Fruit fly (Drosophila melanogaster) whole organism, embryonic: ENCODE results near the gene Dic4.
A peak's percentile ranks its signal among the peaks of the same experiment; 100 is the strongest.

Source experiments
- Bgb ChIP-seq: fragments of 200-800 bp; sonication (Bioruptor generic); IDR thresholded peaks from 2 replicates; pipeline ENCODE4 v1.3.6; 2022; ENCODE audit warnings: missing biosample characterization, missing genetic modification characterization; ENCODE audit not compliant: partially characterized antibody
- C15 ChIP-seq: fragments of 200-800 bp; sonication (Bioruptor generic); IDR thresholded peaks from 3 replicates; pipeline ENCODE4 v1.3.6; 2022; ENCODE audit warnings: missing biosample characterization, missing genetic modification characterization
- CG10267 ChIP-seq: fragments of 200-800 bp; sonication (Bioruptor generic); optimal IDR thresholded peaks from 2 replicates; lab custom pipeline; 2018; ENCODE audit warnings: missing biosample characterization, mild to moderate bottlenecking, missing genetic modification characterization, moderate library complexity
- CG10654 ChIP-seq: fragments of 200-800 bp; sonication (Bioruptor generic); optimal IDR thresholded peaks from 2 replicates; lab custom pipeline; 2016; ENCODE audit warnings: missing biosample characterization, missing genetic modification characterization
- CG11085 ChIP-seq: fragments of 200-800 bp; sonication (Bioruptor generic); IDR thresholded peaks from 2 replicates; pipeline ENCODE4 v1.3.6; 2022; ENCODE audit warnings: missing biosample characterization, missing genetic modification characterization
- CG12744 ChIP-seq: fragments of 200-800 bp; sonication (Bioruptor generic); optimal IDR thresholded peaks from 2 replicates; lab custom pipeline; 2016; ENCODE audit warnings: missing biosample characterization, missing genetic modification characterization
- CG13894 ChIP-seq: fragments of 200-800 bp; sonication (Bioruptor generic); optimal IDR thresholded peaks from 3 replicates; lab custom pipeline; 2018; ENCODE audit warnings: missing biosample characterization, mild to moderate bottlenecking, missing genetic modification characterization, moderate library complexity
- CG14710 ChIP-seq: fragments of 200-800 bp; sonication (Bioruptor generic); optimal IDR thresholded peaks from 3 replicates; lab custom pipeline; 2019; ENCODE audit warnings: missing biosample characterization, mild to moderate bottlenecking, missing genetic modification characterization, moderate library complexity
- CG15011 ChIP-seq: fragments of 200-800 bp; sonication (Bioruptor generic); optimal IDR thresholded peaks from 3 replicates; lab custom pipeline; 2018; ENCODE audit warnings: missing biosample characterization, mild to moderate bottlenecking, missing genetic modification characterization
- CG17361 ChIP-seq: fragments of 200-800 bp; sonication (Bioruptor generic); IDR thresholded peaks from 3 replicates; pipeline ENCODE4 v1.3.6; 2022; ENCODE audit warnings: missing biosample characterization, missing genetic modification characterization
- CG2120 ChIP-seq: fragments of 200-800 bp; sonication (Bioruptor generic); optimal IDR thresholded peaks from 3 replicates; lab custom pipeline; 2016; ENCODE audit warnings: missing biosample characterization, missing genetic modification characterization
- CG2875 ChIP-seq: fragments of 200-800 bp; sonication (Bioruptor generic); optimal IDR thresholded peaks from 2 replicates; lab custom pipeline; 2017; ENCODE audit warnings: missing biosample characterization, mild to moderate bottlenecking, missing genetic modification characterization, missing genetic modification reagents
- CG4404 ChIP-seq: fragments of 200-800 bp; sonication (Bioruptor generic); IDR thresholded peaks from 2 replicates; pipeline ENCODE4 v1.3.6; 2022; ENCODE audit warnings: missing biosample characterization, missing genetic modification characterization
- CG6272 ChIP-seq: fragments of 200-800 bp; sonication (Bioruptor generic); IDR thresholded peaks from 2 replicates; pipeline ENCODE4 v1.3.6; 2022; ENCODE audit warnings: missing biosample characterization, missing genetic modification characterization
- CG6654 ChIP-seq: fragments of 200-800 bp; sonication (Bioruptor generic); optimal IDR thresholded peaks from 2 replicates; lab custom pipeline; 2017; ENCODE audit warnings: missing biosample characterization, mild to moderate bottlenecking, missing genetic modification characterization
- CG7987 ChIP-seq: fragments of 200-800 bp; sonication (Bioruptor generic); optimal IDR thresholded peaks from 2 replicates; lab custom pipeline; 2018; ENCODE audit warnings: missing biosample characterization, mild to moderate bottlenecking, missing genetic modification characterization, moderate library complexity
- CG8388 ChIP-seq: fragments of 200-800 bp; sonication (Bioruptor generic); optimal IDR thresholded peaks from 2 replicates; lab custom pipeline; 2019; ENCODE audit warnings: missing biosample characterization, mild to moderate bottlenecking, missing genetic modification characterization, moderate library complexity
- CG9215 ChIP-seq: fragments of 200-800 bp; sonication (Bioruptor generic); IDR thresholded peaks from 2 replicates; pipeline ENCODE4 v1.3.6; 2022; ENCODE audit warnings: missing biosample characterization, missing genetic modification characterization
- CG9727 ChIP-seq: fragments of 200-800 bp; sonication (Bioruptor generic); optimal IDR thresholded peaks from 3 replicates; lab custom pipeline; 2017; ENCODE audit warnings: missing biosample characterization, mild to moderate bottlenecking, missing genetic modification characterization
- CG9817 ChIP-seq: fragments of 200-800 bp; sonication (Bioruptor generic); optimal IDR thresholded peaks from 2 replicates; lab custom pipeline; 2018; ENCODE audit warnings: missing biosample characterization, mild to moderate bottlenecking, missing genetic modification characterization, moderate library complexity
- Jarid2 ChIP-seq: fragments of 200-800 bp; sonication (Bioruptor generic); optimal IDR thresholded peaks from 3 replicates; lab custom pipeline; 2017; ENCODE audit warnings: mild to moderate bottlenecking, missing biosample characterization, missing genetic modification reagents, missing genetic modification characterization
- MESR4 ChIP-seq: fragments of 200-800 bp; sonication (Bioruptor generic); optimal IDR thresholded peaks from 2 replicates; lab custom pipeline; 2018; ENCODE audit warnings: missing biosample characterization, mild to moderate bottlenecking, missing genetic modification characterization, moderate library complexity
- Nf-YC ChIP-seq: fragments of 200-800 bp; optimal IDR thresholded peaks from 3 replicates; lab custom pipeline; 2019; ENCODE audit warnings: missing biosample characterization, mild to moderate bottlenecking, missing genetic modification characterization, moderate library complexity
- NfI ChIP-seq: fragments of 200-800 bp; sonication (Bioruptor generic); optimal IDR thresholded peaks from 3 replicates; lab custom pipeline; 2018; ENCODE audit warnings: missing biosample characterization, mild to moderate bottlenecking, missing genetic modification characterization, moderate library complexity
- cad ChIP-seq: fragments of >200 bp; optimal IDR thresholded peaks from 2 replicates; lab custom pipeline; 2017; ENCODE audit warnings: missing biosample characterization, missing genetic modification characterization
- cg ChIP-seq: fragments of 200-800 bp; sonication (Bioruptor generic); optimal IDR thresholded peaks from 3 replicates; lab custom pipeline; 2019; ENCODE audit warnings: missing biosample characterization, mild to moderate bottlenecking, missing genetic modification characterization, moderate library complexity
- ci ChIP-seq: fragments of 200-800 bp; sonication (Bioruptor generic); IDR thresholded peaks from 3 replicates; pipeline ENCODE4 v1.3.6; 2022; ENCODE audit warnings: missing biosample characterization, missing genetic modification characterization
- croc ChIP-seq: fragments of 200-800 bp; sonication (Bioruptor generic); conservative IDR thresholded peaks from 3 replicates; pipeline ENCODE4 v1.3.6; 2022; ENCODE audit warnings: missing biosample characterization, missing genetic modification characterization
- cwo ChIP-seq: fragments of 200-800 bp; sonication (Bioruptor generic); optimal IDR thresholded peaks from 3 replicates; lab custom pipeline; 2017; ENCODE audit warnings: missing biosample characterization, missing genetic modification characterization, mild to moderate bottlenecking, moderate library complexity, missing genetic modification reagents
- danr ChIP-seq: fragments of 200-800 bp; sonication (Bioruptor generic); IDR thresholded peaks from 2 replicates; pipeline ENCODE4 v1.3.6; 2022; ENCODE audit warnings: missing biosample characterization, missing genetic modification characterization
- ewg ChIP-seq: fragments of 200-800 bp; sonication (Bioruptor generic); optimal IDR thresholded peaks from 3 replicates; lab custom pipeline; 2017; ENCODE audit warnings: mild to moderate bottlenecking, missing biosample characterization, missing genetic modification reagents, missing genetic modification characterization
- eyg ChIP-seq: fragments of 200-800 bp; sonication (Bioruptor generic); optimal IDR thresholded peaks from 3 replicates; lab custom pipeline; 2016; ENCODE audit warnings: missing biosample characterization, missing genetic modification characterization
- fd96Cb ChIP-seq: fragments of 200-800 bp; sonication (Bioruptor generic); optimal IDR thresholded peaks from 2 replicates; lab custom pipeline; 2018; ENCODE audit warnings: missing biosample characterization, mild to moderate bottlenecking, missing genetic modification characterization, moderate library complexity
- ftz-f1 ChIP-seq: fragments of 200-800 bp; sonication (Bioruptor generic); optimal IDR thresholded peaks from 2 replicates; lab custom pipeline; 2016; ENCODE audit warnings: missing biosample characterization, missing genetic modification characterization
- gro ChIP-seq: fragments of 200-800 bp; sonication (Bioruptor generic); optimal IDR thresholded peaks from 2 replicates; lab custom pipeline; 2016; ENCODE audit warnings: missing biosample characterization, missing genetic modification characterization
- ham ChIP-seq: fragments of 200-800 bp; sonication (Bioruptor generic); IDR thresholded peaks from 2 replicates; pipeline ENCODE4 v1.3.6; 2022; ENCODE audit warnings: missing biosample characterization, missing genetic modification characterization
- jigr1 ChIP-seq: fragments of 200-800 bp; sonication (Bioruptor generic); IDR thresholded peaks from 3 replicates; pipeline ENCODE4 v1.3.6; 2022; ENCODE audit warnings: missing biosample characterization, missing genetic modification characterization
- jing ChIP-seq: fragments of 200-800 bp; sonication (Bioruptor generic); optimal IDR thresholded peaks from 2 replicates; lab custom pipeline; 2018; ENCODE audit warnings: missing biosample characterization, mild to moderate bottlenecking, missing genetic modification characterization
- kay ChIP-seq: fragments of 200-800 bp; sonication (Bioruptor generic); optimal IDR thresholded peaks from 2 replicates; lab custom pipeline; 2016; ENCODE audit warnings: missing biosample characterization, missing genetic modification characterization
- org-1 ChIP-seq: fragments of 200-800 bp; sonication (Bioruptor generic); optimal IDR thresholded peaks from 2 replicates; lab custom pipeline; 2017; ENCODE audit warnings: missing biosample characterization, missing genetic modification characterization
- p53 ChIP-seq: fragments of 200-800 bp; sonication (Bioruptor generic); optimal IDR thresholded peaks from 2 replicates; lab custom pipeline; 2016; ENCODE audit warnings: missing biosample characterization, missing genetic modification characterization
- pb ChIP-seq: fragments of 200-800 bp; sonication (Bioruptor generic); optimal IDR thresholded peaks from 3 replicates; lab custom pipeline; 2016; ENCODE audit warnings: missing biosample characterization, missing genetic modification characterization
- peb ChIP-seq: fragments of 200-800 bp; sonication (Bioruptor generic); IDR thresholded peaks from 2 replicates; pipeline ENCODE4 v1.3.6; 2022; ENCODE audit warnings: missing biosample characterization, missing genetic modification characterization
- phol ChIP-seq: fragments of 200-800 bp; sonication (Bioruptor generic); optimal IDR thresholded peaks from 3 replicates; lab custom pipeline; 2018; ENCODE audit warnings: missing biosample characterization, mild to moderate bottlenecking, missing genetic modification characterization, moderate library complexity
- pnt ChIP-seq: fragments of 200-800 bp; sonication (Bioruptor generic); optimal IDR thresholded peaks from 3 replicates; lab custom pipeline; 2016; ENCODE audit warnings: missing biosample characterization, missing genetic modification characterization
- slbo ChIP-seq: fragments of 200-800 bp; sonication (Bioruptor generic); IDR thresholded peaks from 2 replicates; pipeline ENCODE4 v1.3.6; 2022; ENCODE audit warnings: missing biosample characterization, missing genetic modification characterization
- sob ChIP-seq: fragments of 200-800 bp; sonication (Bioruptor generic); IDR thresholded peaks from 2 replicates; pipeline ENCODE4 v1.3.6; 2022; ENCODE audit warnings: missing biosample characterization, missing genetic modification characterization
- toy ChIP-seq: fragments of 200-800 bp; sonication (Bioruptor generic); IDR thresholded peaks from 2 replicates; pipeline ENCODE4 v1.3.6; 2022; ENCODE audit warnings: missing biosample characterization, missing genetic modification characterization
- zen2 ChIP-seq: fragments of 200-800 bp; sonication (Bioruptor generic); IDR thresholded peaks from 3 replicates; pipeline ENCODE4 v1.3.6; 2022; ENCODE audit warnings: missing biosample characterization, missing genetic modification characterization; ENCODE audit not compliant: partially characterized antibody
- zf30C ChIP-seq: fragments of 200-800 bp; sonication (Bioruptor generic); optimal IDR thresholded peaks from 3 replicates; lab custom pipeline; 2018; ENCODE audit warnings: missing biosample characterization, mild to moderate bottlenecking, missing genetic modification characterization

Dic4 gene

DNA sequence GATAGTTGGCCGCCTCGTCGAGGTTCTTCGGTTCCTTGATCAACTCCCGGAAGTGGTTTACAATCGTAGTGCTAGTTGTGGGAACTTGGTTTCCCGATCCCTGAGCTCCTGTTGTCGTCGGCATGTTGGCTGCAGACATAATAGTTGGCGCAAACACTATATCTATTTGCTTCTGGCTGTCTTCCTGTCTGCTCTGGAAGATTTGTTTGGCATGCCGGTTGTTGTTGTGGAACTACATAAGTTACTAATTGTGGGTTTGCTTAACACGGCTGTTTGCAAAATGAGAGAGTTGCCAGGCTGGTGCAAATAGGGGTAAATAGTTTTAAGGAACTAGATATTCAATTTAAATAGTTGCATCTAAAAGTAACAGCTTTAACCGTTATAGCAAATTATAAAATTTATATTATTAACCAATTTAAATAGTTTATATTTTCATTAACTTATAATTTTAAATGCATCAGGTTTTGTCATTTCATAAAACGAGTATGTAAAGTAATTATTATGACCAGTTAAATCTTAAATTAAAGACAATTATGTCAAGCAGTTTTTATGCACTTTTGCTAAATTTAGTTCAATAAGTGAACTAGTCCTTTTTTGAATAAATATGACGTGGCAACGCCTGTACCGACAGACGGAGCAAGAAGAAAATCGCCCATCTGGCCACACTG is 16.5 kb downstream of the Dic4 start, which contains the start of the genes Sgf11 and CG32202 (continued):
- TF ChIP-seq CG9215 (GFP tag; lab: Robert Waterston, UW) (peak; percentile 43; the same call in 1 of the 2 replicates), gro (GFP tag; lab: Kevin White, UChicago) (no peak), zf30C (GFP tag; lab: Kevin White, UChicago) (no peak), kay (GFP tag; lab: Kevin White, UChicago) (peak; percentile 49), CG2120 (peak; percentile 63), peb (no peak), CG10654 (GFP tag; lab: Kevin White, UChicago) (peak; percentile 23), fd96Cb (peak; percentile 46), croc (GFP tag; lab: Robert Waterston, UW) (no peak; the same call in 2 of the 3 replicates), ftz-f1 (GFP tag; lab: Kevin White, UChicago) (no peak), CG8388 (GFP tag; lab: Kevin White, UChicago) (peak; percentile 71), CG9817 (tag; lab: Kevin White, UChicago) (peak; percentile 47), p53 (GFP tag; lab: Kevin White, UChicago) (no peak), CG6654 (no peak), danr (GFP tag; lab: Robert Waterston, UW) (no peak), eyg (no peak), cwo (GFP tag; lab: Kevin White, UChicago) (peak; percentile 32), Bgb (GFP tag; lab: Robert Waterston, UW) (no peak), jing (GFP tag; lab: Kevin White, UChicago) (no peak), zen2 (no peak), CG9727 (GFP tag; lab: Kevin White, UChicago) (peak; percentile 57), toy (no peak), Nf-YC (tag; lab: Kevin White, UChicago) (peak; percentile 61), ci (peak; percentile 53; the same call in 1 of the 3 replicates), CG15011 (GFP tag; lab: Kevin White, UChicago) (no peak), sob (GFP tag; lab: Robert Waterston, UW) (no peak), Jarid2 (GFP tag; lab: Kevin White, UChicago) (no peak), jigr1 (GFP tag; lab: Robert Waterston, UW) (peak; percentile 46; the same call in 1 of the 3 replicates), cad (GFP tag; lab: Kevin White, UChicago) (no peak), CG2875 (GFP tag; lab: Kevin White, UChicago) (no peak), CG11085 (GFP tag; lab: Robert Waterston, UW) (no peak), pb (GFP tag; lab: Kevin White, UChicago) (no peak), CG14710 (tag; lab: Kevin White, UChicago) (peak; percentile 83), pnt (GFP tag; lab: Kevin White, UChicago) (peak; percentile 2), CG7987 (GFP tag; lab: Kevin White, UChicago) (no peak), ham (GFP tag; lab: Robert Waterston, UW) (no peak), MESR4 (GFP tag; lab: Kevin White, UChicago) (peak; percentile 4), CG12744 (no peak), org-1 (GFP tag; lab: Kevin White, UChicago) (no peak), CG13894 (no peak), CG4404 (no peak), C15 (GFP tag; lab: Robert Waterston, UW) (no peak), NfI (GFP tag; lab: Kevin White, UChicago) (peak; percentile 58), phol (tag; lab: Kevin White, UChicago) (peak; percentile 81), slbo (GFP tag; lab: Robert Waterston, UW) (peak; percentile 72), cg (GFP tag; lab: Kevin White, UChicago) (no peak), CG10267 (tag; lab: Kevin White, UChicago) (peak; percentile 75), CG6272 (GFP tag; lab: Robert Waterston, UW) (no peak), ewg (peak; percentile 11), CG17361 (GFP tag; lab: Robert Waterston, UW) (peak; percentile 80; the same call in 2 of the 3 replicates)
